Worm (Caenorhabditis elegans): ENCODE data around the gene gcy-15.

- TF ChIP-seq unc-39 (tag; optimal IDR thresholded peaks at IDR 0.05): no peak
- TF ChIP-seq ztf-11 (tag; optimal IDR thresholded peaks at IDR 0.05): no peak
- TF ChIP-seq aly-2 (tag; optimal IDR thresholded peaks at IDR 0.05): no peak
- TF ChIP-seq ceh-82 (tag; optimal IDR thresholded peaks at IDR 0.05): no peak
- TF ChIP-seq lin-13 (GFP tag; optimal IDR thresholded peaks at IDR 0.05): no peak
- TF ChIP-seq skn-1 (tag; optimal IDR thresholded peaks at IDR 0.05): no peak
- TF ChIP-seq zip-11 (GFP tag; IDR thresholded peaks at IDR 0.05): no peak
- no peak for TF ChIP-seq jun-1 (tag; optimal IDR thresholded peaks at IDR 0.05)
Observed at ce11 chrII:3225780-3226179, 28.9 kb upstream of the gcy-15 start, which contains the start of gene ZC239.17.
